Worm (Caenorhabditis elegans) whole organism, L3 larva: ENCODE data around the gene F56D6.8.
A peak's percentile ranks its signal among the peaks of the same experiment; 100 is the strongest.

Experiments used
- R02D3.7 ChIP-seq: fragments of 150-350 bp; optimal IDR thresholded peaks from 2 replicates; lab custom pipeline; 2014; ENCODE audit warnings: missing biosample characterization, missing genetic modification characterization
- ZK546.5 ChIP-seq: sonication (generic microtip); optimal IDR thresholded peaks from 2 replicates; lab custom pipeline; 2017; ENCODE audit warnings: missing biosample characterization, missing genetic modification characterization
- ceh-16 ChIP-seq: sonication (generic microtip); optimal IDR thresholded peaks from 2 replicates; lab custom pipeline; 2017; ENCODE audit warnings: missing biosample characterization, missing genetic modification characterization
- ceh-28 ChIP-seq: fragments of 150-350 bp; optimal IDR thresholded peaks from 2 replicates; lab custom pipeline; 2014; ENCODE audit warnings: missing biosample characterization, missing genetic modification reagents, missing genetic modification characterization
- ceh-82 ChIP-seq: fragments of 150-350 bp; optimal IDR thresholded peaks from 2 replicates; lab custom pipeline; 2014; ENCODE audit warnings: missing biosample characterization, missing genetic modification characterization
- ceh-9 ChIP-seq: sonication (generic microtip); optimal IDR thresholded peaks from 2 replicates; lab custom pipeline; 2018; ENCODE audit warnings: missing biosample characterization, missing genetic modification characterization
- daf-12 ChIP-seq: fragments of 150-350 bp; optimal IDR thresholded peaks from 2 replicates; lab custom pipeline; 2014; ENCODE audit warnings: missing biosample characterization, missing genetic modification reagents, missing genetic modification characterization
- egl-5 ChIP-seq: fragments of 150-350 bp; optimal IDR thresholded peaks from 2 replicates; lab custom pipeline; 2017; ENCODE audit warnings: missing biosample characterization, missing genetic modification reagents, missing genetic modification characterization, inconsistent platforms
- elt-1 ChIP-seq: fragments of 150-350 bp; optimal IDR thresholded peaks from 2 replicates; lab custom pipeline; 2014; ENCODE audit warnings: missing biosample characterization, missing genetic modification characterization
- elt-2 ChIP-seq: sonication (generic microtip); optimal IDR thresholded peaks from 2 replicates; lab custom pipeline; 2016; ENCODE audit warnings: missing genetic modification reagents, mild to moderate bottlenecking, missing genetic modification characterization, missing compliant biosample characterization
- elt-3 ChIP-seq, 3 experiments: fragments of 150-350 bp in 1 of 3; sonication (generic microtip) in 2 of 3; optimal IDR thresholded peaks; 2 replicates in 2 of 3; 4 replicates in 1 of 3; lab custom pipeline; 2014 to 2017; ENCODE audit warnings: missing biosample characterization in 3 of 3, missing genetic modification characterization in 3 of 3
- fkh-2 ChIP-seq: fragments of 150-350 bp; optimal IDR thresholded peaks from 2 replicates; lab custom pipeline; 2014; ENCODE audit warnings: missing biosample characterization, missing genetic modification reagents, missing genetic modification characterization
- hmg-11 ChIP-seq: sonication (generic microtip); optimal IDR thresholded peaks from 2 replicates; lab custom pipeline; 2016; ENCODE audit warnings: missing genetic modification characterization, missing compliant biosample characterization
- jun-1 ChIP-seq: fragments of 150-350 bp; optimal IDR thresholded peaks from 2 replicates; lab custom pipeline; 2014; ENCODE audit warnings: missing biosample characterization, missing genetic modification reagents, missing genetic modification characterization
- lin-15B ChIP-seq: fragments of 150-350 bp; optimal IDR thresholded peaks from 2 replicates; lab custom pipeline; 2014; ENCODE audit warnings: missing biosample characterization, missing genetic modification characterization
- lin-39 ChIP-seq: fragments of 150-350 bp; optimal IDR thresholded peaks from 2 replicates; lab custom pipeline; 2018; ENCODE audit warnings: missing biosample characterization, missing genetic modification reagents, missing genetic modification characterization
- lsy-12 ChIP-seq: sonication (generic microtip); optimal IDR thresholded peaks from 2 replicates; lab custom pipeline; 2016; ENCODE audit warnings: mild to moderate bottlenecking, missing genetic modification characterization, missing compliant biosample characterization
- mdl-1 ChIP-seq: fragments of 150-350 bp; optimal IDR thresholded peaks from 2 replicates; lab custom pipeline; 2014; ENCODE audit warnings: missing biosample characterization, missing genetic modification characterization
- mml-1 ChIP-seq: fragments of 150-350 bp; sonication (generic microtip); optimal IDR thresholded peaks from 3 replicates; lab custom pipeline; 2014; ENCODE audit warnings: missing biosample characterization, missing genetic modification characterization
- nhr-12 ChIP-seq: fragments of 150-350 bp; optimal IDR thresholded peaks from 2 replicates; lab custom pipeline; 2014; ENCODE audit warnings: missing biosample characterization, missing genetic modification characterization
- nhr-23 ChIP-seq: fragments of 150-350 bp; optimal IDR thresholded peaks from 2 replicates; lab custom pipeline; 2014; ENCODE audit warnings: missing biosample characterization, missing genetic modification reagents, missing genetic modification characterization
- nhr-237 ChIP-seq: fragments of 150-350 bp; optimal IDR thresholded peaks from 2 replicates; lab custom pipeline; 2014; ENCODE audit warnings: missing biosample characterization, missing genetic modification characterization
- nhr-25 ChIP-seq: sonication (generic microtip); optimal IDR thresholded peaks from 2 replicates; lab custom pipeline; 2017; ENCODE audit warnings: missing biosample characterization, missing genetic modification characterization
- nhr-28 ChIP-seq: fragments of 150-350 bp; optimal IDR thresholded peaks from 2 replicates; lab custom pipeline; 2014; ENCODE audit warnings: missing biosample characterization, missing genetic modification characterization
- nhr-67 ChIP-seq: fragments of 150-350 bp; optimal IDR thresholded peaks from 2 replicates; lab custom pipeline; 2014; ENCODE audit warnings: missing biosample characterization, missing genetic modification characterization
- nhr-76 ChIP-seq: fragments of 150-350 bp; sonication (generic microtip); optimal IDR thresholded peaks from 5 replicates; lab custom pipeline; 2014; ENCODE audit warnings: missing biosample characterization, missing genetic modification characterization
- pha-4 ChIP-seq: fragments of 150-350 bp; optimal IDR thresholded peaks from 2 replicates; lab custom pipeline; 2014; ENCODE audit warnings: missing biosample characterization, missing genetic modification reagents, missing genetic modification characterization
- pqm-1 ChIP-seq: fragments of 150-350 bp; optimal IDR thresholded peaks from 2 replicates; lab custom pipeline; 2017; ENCODE audit warnings: missing biosample characterization, missing genetic modification characterization, inconsistent platforms
- sea-2 ChIP-seq: fragments of 150-350 bp; sonication (generic microtip); optimal IDR thresholded peaks from 4 replicates; lab custom pipeline; 2014; ENCODE audit warnings: missing biosample characterization, missing genetic modification reagents, missing genetic modification characterization
- skn-1 ChIP-seq: fragments of 150-350 bp; optimal IDR thresholded peaks from 2 replicates; lab custom pipeline; 2014; ENCODE audit warnings: missing biosample characterization, missing genetic modification characterization
- tbx-2 ChIP-seq: sonication (generic microtip); optimal IDR thresholded peaks from 2 replicates; lab custom pipeline; 2016; ENCODE audit warnings: mild to moderate bottlenecking, missing genetic modification characterization, missing compliant biosample characterization
- unc-62 ChIP-seq: fragments of 150-350 bp; sonication (generic microtip); optimal IDR thresholded peaks from 4 replicates; lab custom pipeline; 2014; ENCODE audit warnings: missing biosample characterization, missing genetic modification reagents, missing genetic modification characterization
- zag-1 ChIP-seq: fragments of 150-350 bp; optimal IDR thresholded peaks from 2 replicates; lab custom pipeline; 2014; ENCODE audit warnings: missing biosample characterization, missing genetic modification characterization
- ztf-11 ChIP-seq: fragments of 150-350 bp; optimal IDR thresholded peaks from 2 replicates; lab custom pipeline; 2014; ENCODE audit warnings: missing biosample characterization, missing genetic modification characterization
- ztf-4 ChIP-seq: fragments of 150-350 bp; optimal IDR thresholded peaks from 2 replicates; lab custom pipeline; 2014; ENCODE audit warnings: missing biosample characterization, missing genetic modification characterization

F56D6.8 gene

DNA sequence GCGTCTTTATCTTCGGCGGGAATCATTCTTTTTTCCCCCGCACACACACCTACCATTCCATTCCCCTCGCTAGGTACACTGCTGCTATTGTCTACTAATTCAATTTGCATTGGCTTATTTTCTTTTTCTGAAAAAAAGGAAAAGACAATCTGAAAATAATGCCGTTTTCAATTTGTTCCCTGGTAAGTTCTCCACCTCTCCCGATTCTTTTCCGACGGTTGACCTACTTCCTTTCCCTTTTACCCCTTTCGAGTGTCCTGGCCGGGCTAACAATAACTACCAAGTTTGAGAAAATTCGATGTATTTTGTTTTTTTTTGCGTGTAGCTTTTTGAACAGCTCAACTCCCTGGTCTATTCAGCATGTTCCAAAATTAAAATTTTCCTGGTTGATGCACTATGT is 27.0 kb downstream of the F56D6.8 start, which contains the start of gene F37C4.4:
Gene F37C4.4 (plus strand): TSS at position 58 of the 400 bp plus-strand sequence.
- TF ChIP-seq lin-39 (tag; lab: Kevin White, UChicago) (no peak), ceh-28 (no peak), mdl-1 (no peak), ztf-11 (tag; lab: Kevin White, UChicago) (no peak), R02D3.7 (tag; lab: Kevin White, UChicago) (no peak), ceh-9 (tag; lab: Kevin White, UChicago) (no peak), pha-4 (tag; lab: Kevin White, UChicago) (no peak), hmg-11 (tag; lab: Kevin White, UChicago) (no peak), nhr-237 (tag; lab: Kevin White, UChicago) (no peak), nhr-28 (tag; lab: Kevin White, UChicago) (no peak), ceh-82 (tag; lab: Kevin White, UChicago) (no peak), ztf-4 (tag; lab: Kevin White, UChicago) (no peak), elt-3 (tag; optimal IDR thresholded peaks at IDR 0.05; lab: Kevin White, UChicago) (no peak), nhr-76 (tag; lab: Kevin White, UChicago) (no peak), ZK546.5 (tag; lab: Kevin White, UChicago) (no peak), ceh-16 (tag; lab: Kevin White, UChicago) (no peak), daf-12 (tag; lab: Kevin White, UChicago) (no peak), tbx-2 (tag; lab: Kevin White, UChicago) (no peak), nhr-23 (tag; lab: Kevin White, UChicago) (no peak)

ce11 chrIV:3866018-3866417 is 28.2 kb downstream of the F56D6.8 start:
- TF ChIP-seq pqm-1 = peak; percentile 30
- TF ChIP-seq nhr-23 (tag; lab: Kevin White, UChicago) = peak; percentile 46
- peak; percentile 55 for TF ChIP-seq nhr-25
- peak; percentile 38 for TF ChIP-seq elt-2
- TF ChIP-seq ceh-82 (tag; lab: Kevin White, UChicago) = no peak
- TF ChIP-seq, all 47 proteins: peak for 4

ce11 chrIV:3864944-3865343 is 29.3 kb downstream of the F56D6.8 start, which contains the start of gene aat-8:
Gene aat-8, minus strand, starts transcription at chrIV:3865044.
- TF ChIP-seq nhr-67 (tag; lab: Kevin White, UChicago) = peak; percentile 30
- TF ChIP-seq nhr-25 = no peak

DNA sequence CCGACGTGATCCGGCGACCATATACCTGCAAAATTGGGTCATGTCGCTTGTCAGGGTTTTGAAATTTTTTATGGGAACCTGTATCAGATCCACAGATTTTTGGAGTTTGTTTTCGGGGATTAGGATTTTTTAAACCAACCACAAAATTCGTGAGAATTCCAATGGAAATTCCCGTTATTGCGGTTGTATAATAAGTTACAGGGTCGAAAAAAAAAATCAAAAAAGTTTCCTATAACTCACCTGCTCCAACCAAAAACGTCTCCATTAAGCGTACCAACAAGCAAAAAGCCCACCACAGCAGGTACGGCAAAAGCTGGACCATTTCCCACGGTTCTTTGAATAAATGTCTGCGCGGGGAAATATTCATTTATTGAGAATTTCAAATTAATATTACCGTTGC is 31.3 kb downstream of the F56D6.8 start:
- no peak for TF ChIP-seq R02D3.7 (tag; lab: Kevin White, UChicago)
- no peak for TF ChIP-seq nhr-25
- no peak for TF ChIP-seq tbx-2 (tag; lab: Kevin White, UChicago)
- TF ChIP-seq ceh-16 (tag; lab: Kevin White, UChicago) = no peak
- no peak for TF ChIP-seq elt-1 (tag; lab: Kevin White, UChicago)
- no peak for TF ChIP-seq elt-3 (tag; optimal IDR thresholded peaks at IDR 0.05; lab: Kevin White, UChicago)
- TF ChIP-seq hmg-11 (tag; lab: Kevin White, UChicago) = no peak
- no peak for TF ChIP-seq zag-1 (tag; lab: Kevin White, UChicago)
- no peak for TF ChIP-seq fkh-2 (tag; lab: Kevin White, UChicago)
- no peak for TF ChIP-seq jun-1 (tag; lab: Kevin White, UChicago)
- TF ChIP-seq mml-1 (tag; lab: Kevin White, UChicago) = no peak
- TF ChIP-seq egl-5 = no peak
- TF ChIP-seq lsy-12 (tag; lab: Kevin White, UChicago) = no peak
- no peak for TF ChIP-seq sea-2 (GFP tag; lab: Kevin White, UChicago)
- no peak for TF ChIP-seq ceh-28
- TF ChIP-seq lin-39 (tag; lab: Kevin White, UChicago) = no peak
- TF ChIP-seq nhr-12 (tag; lab: Kevin White, UChicago) = no peak
- TF ChIP-seq, all 47 proteins: peak for 0

DNA sequence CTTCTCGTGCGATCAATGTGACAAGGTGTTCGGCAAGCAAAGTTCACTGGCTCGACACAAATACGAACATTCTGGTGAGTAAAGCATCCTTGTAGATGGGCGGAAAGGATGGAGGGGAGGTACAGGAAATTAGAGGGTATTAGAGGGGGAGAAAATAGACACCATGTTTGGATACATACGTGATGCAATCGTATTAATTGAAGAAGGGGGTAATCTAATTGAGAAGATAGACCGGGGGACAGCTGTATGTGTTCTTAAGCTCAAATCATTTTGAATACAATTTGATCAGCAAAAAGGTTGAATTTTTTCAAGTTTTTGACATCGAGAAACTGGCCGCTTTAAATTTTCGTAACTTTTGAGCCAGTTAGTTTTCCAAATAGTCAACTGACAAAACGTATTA is 33.8 kb downstream of the F56D6.8 start:
- TF ChIP-seq mml-1 (tag; lab: Kevin White, UChicago) (no peak), skn-1 (no peak), lin-39 (tag; lab: Kevin White, UChicago) (no peak), ztf-4 (tag; lab: Kevin White, UChicago) (no peak), lin-15B (tag; lab: Kevin White, UChicago) (no peak), fkh-2 (tag; lab: Kevin White, UChicago) (no peak), unc-62 (GFP tag; lab: Kevin White, UChicago) (no peak), hmg-11 (tag; lab: Kevin White, UChicago) (no peak), ceh-82 (tag; lab: Kevin White, UChicago) (no peak), elt-3 (tag; optimal IDR thresholded peaks at IDR 0.05; lab: Kevin White, UChicago) (no peak), ZK546.5 (tag; lab: Kevin White, UChicago) (no peak), nhr-23 (tag; lab: Kevin White, UChicago) (no peak), nhr-76 (tag; lab: Kevin White, UChicago) (no peak), ceh-9 (tag; lab: Kevin White, UChicago) (no peak), elt-2 (no peak), pqm-1 (no peak), egl-5 (no peak), mdl-1 (no peak), ztf-11 (tag; lab: Kevin White, UChicago) (no peak)
